Worm (Caenorhabditis elegans) whole organism, young adult: Measurements from ENCODE around the gene srw-130.

Source experiments
- B0019.2 ChIP-seq: fragments of 200-800 bp; sonication (Bioruptor generic); conservative IDR thresholded peaks from 2 replicates; pipeline ENCODE4 v1.3.6; 2022; ENCODE audit warnings: missing genetic modification reagents, missing genetic modification characterization, missing compliant biosample characterization
- B0261.1 ChIP-seq: sonication (generic microtip); optimal IDR thresholded peaks from 2 replicates; lab custom pipeline; 2016; ENCODE audit warnings: mild to moderate bottlenecking, missing genetic modification characterization, moderate library complexity, missing compliant biosample characterization
- C17E4.6 ChIP-seq: fragments of 200-800 bp; sonication (Bioruptor generic); IDR thresholded peaks from 2 replicates; pipeline ENCODE4 v1.3.6; 2022; ENCODE audit warnings: missing genetic modification reagents, missing genetic modification characterization, missing compliant biosample characterization
- D2030.7 ChIP-seq: fragments of 200-800 bp; sonication (Bioruptor generic); IDR thresholded peaks from 2 replicates; pipeline ENCODE4 v1.3.6; 2022; ENCODE audit warnings: missing genetic modification reagents, missing genetic modification characterization, missing compliant biosample characterization
- F22D6.2 ChIP-seq: sonication (generic microtip); optimal IDR thresholded peaks from 2 replicates; lab custom pipeline; 2016; ENCODE audit warnings: mild to moderate bottlenecking, missing genetic modification characterization, missing compliant biosample characterization
- F37B4.10 ChIP-seq: fragments of 200-800 bp; sonication (Bioruptor generic); IDR thresholded peaks from 2 replicates; pipeline ENCODE4 v1.3.6; 2022; ENCODE audit warnings: missing genetic modification characterization, missing compliant biosample characterization
- F39B2.1 ChIP-seq: fragments of 200-800 bp; sonication (Bioruptor generic); IDR thresholded peaks from 2 replicates; pipeline ENCODE4 v1.3.6; 2022; ENCODE audit warnings: missing genetic modification reagents, missing genetic modification characterization, missing compliant biosample characterization
- F49E8.2 ChIP-seq: sonication (generic microtip); optimal IDR thresholded peaks from 3 replicates; lab custom pipeline; 2017; ENCODE audit warnings: missing genetic modification characterization, mild to moderate bottlenecking, missing compliant biosample characterization, antibody characterized with exemption, moderate library complexity; ENCODE audit not compliant: insufficient read depth
- F57A8.1 ChIP-seq: fragments of 200-800 bp; sonication (Bioruptor generic); optimal IDR thresholded peaks from 2 replicates; lab custom pipeline; 2018; ENCODE audit warnings: mild to moderate bottlenecking, missing genetic modification characterization, moderate library complexity, missing compliant biosample characterization
- Y53G8AR.9 ChIP-seq: fragments of 200-800 bp; sonication (Bioruptor generic); conservative IDR thresholded peaks from 2 replicates; pipeline ENCODE4 v1.3.6; 2022; ENCODE audit warnings: missing genetic modification reagents, missing genetic modification characterization, missing compliant biosample characterization
- Y56A3A.18 ChIP-seq: fragments of 200-800 bp; sonication (Bioruptor generic); IDR thresholded peaks from 2 replicates; pipeline ENCODE4 v1.3.6; 2022; ENCODE audit warnings: missing genetic modification reagents, missing genetic modification characterization, missing compliant biosample characterization
- Y95B8A.8 ChIP-seq: fragments of 200-800 bp; sonication (Bioruptor generic); IDR thresholded peaks from 2 replicates; pipeline ENCODE4 v1.3.6; 2022; ENCODE audit warnings: missing genetic modification reagents, missing genetic modification characterization, missing compliant biosample characterization
- ZK185.1 ChIP-seq: sonication (generic microtip); optimal IDR thresholded peaks from 2 replicates; lab custom pipeline; 2016; ENCODE audit warnings: mild to moderate bottlenecking, missing genetic modification characterization, missing compliant biosample characterization; ENCODE audit not compliant: poor library complexity, severe bottlenecking
- aptf-2 ChIP-seq: fragments of 200-800 bp; sonication (Bioruptor generic); conservative IDR thresholded peaks from 2 replicates; pipeline ENCODE4 v1.3.6; 2022; ENCODE audit warnings: missing genetic modification reagents, missing genetic modification characterization, missing compliant biosample characterization
- aptf-3 ChIP-seq: fragments of 200-800 bp; sonication (Bioruptor generic); IDR thresholded peaks from 2 replicates; pipeline ENCODE4 v1.3.6; 2022; ENCODE audit warnings: missing genetic modification characterization, missing compliant biosample characterization
- athp-1 ChIP-seq: sonication (generic microtip); optimal IDR thresholded peaks from 2 replicates; lab custom pipeline; 2017; ENCODE audit warnings: mild to moderate bottlenecking, missing genetic modification characterization, missing compliant biosample characterization
- attf-3 ChIP-seq: fragments of 200-800 bp; sonication (Bioruptor generic); conservative IDR thresholded peaks from 2 replicates; pipeline ENCODE4 v1.3.6; 2022; ENCODE audit warnings: missing genetic modification reagents, missing genetic modification characterization, missing compliant biosample characterization
- attf-5 ChIP-seq: fragments of 200-800 bp; sonication (Bioruptor generic); optimal IDR thresholded peaks from 2 replicates; lab custom pipeline; 2018; ENCODE audit warnings: mild to moderate bottlenecking, missing genetic modification characterization, missing compliant biosample characterization
- bed-2 ChIP-seq: fragments of 200-800 bp; sonication (Bioruptor generic); IDR thresholded peaks from 2 replicates; pipeline ENCODE4 v1.3.6; 2022; ENCODE audit warnings: missing genetic modification reagents, missing genetic modification characterization, missing compliant biosample characterization
- ccch-3 ChIP-seq: fragments of 200-800 bp; sonication (Bioruptor generic); optimal IDR thresholded peaks from 2 replicates; lab custom pipeline; 2018; ENCODE audit warnings: mild to moderate bottlenecking, missing genetic modification characterization, missing compliant biosample characterization
- cebp-1 ChIP-seq, 2 experiments: fragments of 200-800 bp in 1 of 2; sonication (Bioruptor generic) in 1 of 2; sonication (generic microtip) in 1 of 2; IDR thresholded peaks in 1 of 2; optimal IDR thresholded peaks in 1 of 2; 2 replicates each; pipeline versions ENCODE4 v1.3.6 to Lab custom; 2017 to 2022; ENCODE audit warnings: missing compliant biosample characterization in 2 of 2, missing genetic modification characterization in 2 of 2, mild to moderate bottlenecking in 1 of 2, missing genetic modification reagents in 1 of 2, moderate library complexity in 1 of 2
- cebp-2 ChIP-seq: fragments of 200-800 bp; sonication (Bioruptor generic); IDR thresholded peaks from 2 replicates; pipeline ENCODE4 v1.3.6; 2022; ENCODE audit warnings: missing genetic modification characterization, missing compliant biosample characterization
- ceh-79 ChIP-seq: sonication (generic microtip); optimal IDR thresholded peaks from 2 replicates; lab custom pipeline; 2017; ENCODE audit warnings: mild to moderate bottlenecking, missing genetic modification characterization, missing compliant biosample characterization
- dox-1 ChIP-seq: fragments of 200-800 bp; sonication (Bioruptor generic); IDR thresholded peaks from 2 replicates; pipeline ENCODE4 v1.3.6; 2022; ENCODE audit warnings: missing genetic modification reagents, missing genetic modification characterization, missing compliant biosample characterization
- egrh-3 ChIP-seq: fragments of 200-800 bp; sonication (Bioruptor generic); IDR thresholded peaks from 2 replicates; pipeline ENCODE4 v1.3.6; 2022; ENCODE audit warnings: missing genetic modification reagents, missing genetic modification characterization, missing compliant biosample characterization
- ets-4 ChIP-seq: fragments of 200-800 bp; sonication (Bioruptor generic); optimal IDR thresholded peaks from 2 replicates; lab custom pipeline; 2018; ENCODE audit warnings: mild to moderate bottlenecking, missing genetic modification characterization, missing compliant biosample characterization
- hlh-26 ChIP-seq: fragments of 200-800 bp; sonication (Bioruptor generic); conservative IDR thresholded peaks from 2 replicates; pipeline ENCODE4 v1.3.6; 2022; ENCODE audit warnings: missing genetic modification reagents, missing genetic modification characterization, missing compliant biosample characterization
- hmg-1.2 ChIP-seq: fragments of 200-800 bp; sonication (Bioruptor generic); IDR thresholded peaks from 2 replicates; pipeline ENCODE4 v1.3.6; 2022; ENCODE audit warnings: missing genetic modification reagents, missing genetic modification characterization, missing compliant biosample characterization
- lin-54 ChIP-seq: fragments of 200-800 bp; sonication (Bioruptor generic); optimal IDR thresholded peaks from 2 replicates; lab custom pipeline; 2018; ENCODE audit warnings: mild to moderate bottlenecking, missing genetic modification characterization, missing compliant biosample characterization
- madf-10 ChIP-seq: sonication (generic microtip); optimal IDR thresholded peaks from 2 replicates; lab custom pipeline; 2016; ENCODE audit warnings: mild to moderate bottlenecking, missing genetic modification characterization, missing compliant biosample characterization
- mcd-1 ChIP-seq: fragments of 200-800 bp; sonication (Bioruptor generic); IDR thresholded peaks from 2 replicates; pipeline ENCODE4 v1.3.6; 2022; ENCODE audit warnings: missing genetic modification reagents, missing genetic modification characterization, missing compliant biosample characterization
- nhr-90 ChIP-seq: sonication (generic microtip); optimal IDR thresholded peaks from 2 replicates; lab custom pipeline; 2016; ENCODE audit warnings: missing genotype, mild to moderate bottlenecking, missing genetic modification characterization, missing compliant biosample characterization
- rcor-1 ChIP-seq: fragments of 200-800 bp; sonication (Bioruptor generic); IDR thresholded peaks from 2 replicates; pipeline ENCODE4 v1.3.6; 2022; ENCODE audit warnings: missing genetic modification reagents, missing genetic modification characterization, missing compliant biosample characterization
- rpc-1 ChIP-seq, 2 experiments: fragments of 150-350 bp in 1 of 2; sonication (generic microtip) in 1 of 2; optimal IDR thresholded peaks; 2 replicates each; lab custom pipeline; 2014 to 2018; ENCODE audit warnings: missing biosample characterization in 1 of 2, missing genetic modification characterization in 1 of 2, missing genetic modification reagents in 1 of 2, missing genotype in 1 of 2
- snpc-1.3 ChIP-seq: sonication (generic microtip); optimal IDR thresholded peaks from 2 replicates; lab custom pipeline; 2017; ENCODE audit warnings: missing genetic modification characterization, mild to moderate bottlenecking, missing compliant biosample characterization, antibody characterized with exemption, moderate library complexity, missing genotype, missing genetic modification reagents; ENCODE audit not compliant: insufficient read depth
- snpc-3.4 ChIP-seq: sonication (generic microtip); optimal IDR thresholded peaks from 2 replicates; lab custom pipeline; 2017; ENCODE audit warnings: missing genetic modification characterization, mild to moderate bottlenecking, missing compliant biosample characterization, antibody characterized with exemption, moderate library complexity, missing genotype, missing genetic modification reagents
- tbp1 ChIP-seq: fragments of 200-800 bp; sonication (Bioruptor generic); optimal IDR thresholded peaks from 2 replicates; lab custom pipeline; 2018; ENCODE audit warnings: mild to moderate bottlenecking, missing genetic modification characterization, missing compliant biosample characterization
- xnd-1 ChIP-seq: sonication (generic microtip); optimal IDR thresholded peaks from 2 replicates; lab custom pipeline; 2016; ENCODE audit warnings: missing genotype, missing genetic modification reagents, missing genetic modification characterization, missing compliant biosample characterization
- ztf-25 ChIP-seq: fragments of 200-800 bp; sonication (Bioruptor generic); IDR thresholded peaks from 2 replicates; pipeline ENCODE4 v1.3.6; 2022; ENCODE audit warnings: missing genetic modification reagents, missing genetic modification characterization, missing compliant biosample characterization
- ztf-28 ChIP-seq: fragments of 200-800 bp; sonication (Bioruptor generic); IDR thresholded peaks from 2 replicates; pipeline ENCODE4 v1.3.6; 2022; ENCODE audit warnings: missing genetic modification reagents, missing genetic modification characterization, missing compliant biosample characterization
- ztf-3 ChIP-seq: fragments of 200-800 bp; sonication (Bioruptor generic); optimal IDR thresholded peaks from 2 replicates; lab custom pipeline; 2018; ENCODE audit warnings: mild to moderate bottlenecking, missing genetic modification characterization, missing compliant biosample characterization

Gene srw-130

DNA sequence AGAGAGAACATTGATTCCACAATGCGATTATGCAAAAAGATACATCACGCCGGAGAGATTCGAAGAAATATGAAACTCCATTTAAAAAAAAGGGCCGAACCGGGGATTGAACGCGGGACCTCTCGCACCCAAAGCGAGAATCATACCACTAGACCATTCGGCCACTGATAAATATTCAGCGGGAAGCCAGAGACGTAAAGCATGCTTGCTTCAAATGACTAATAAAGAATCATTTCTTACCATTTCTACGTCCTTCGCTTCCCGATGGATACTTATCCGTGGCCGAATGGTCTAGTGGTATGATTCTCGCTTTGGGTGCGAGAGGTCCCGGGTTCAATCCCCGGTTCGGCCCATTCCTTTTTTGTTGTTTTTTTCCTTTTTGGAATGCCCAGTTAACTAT lies 39.5 kb upstream of the srw-130 start (continued):
- TF ChIP-seq ztf-25 (GFP tag; lab: Robert Waterston, UW), result peak; percentile 69; the same call in 1 of the 2 replicates
- TF ChIP-seq Y53G8AR.9 (GFP tag; lab: Robert Waterston, UW), result no peak
- TF ChIP-seq Y95B8A.8, result no peak
- 0 out of 2 replicates have a peak, but pooled peaks have one; percentile 20 for TF ChIP-seq Y56A3A.18 (GFP tag; lab: Robert Waterston, UW)
- TF ChIP-seq hlh-26, result no peak
- no peak for TF ChIP-seq ccch-3 (GFP tag; lab: Kevin White, UChicago)
- TF ChIP-seq cebp-2 (GFP tag; lab: Robert Waterston, UW), result 0 out of 2 replicates have a peak, but pooled peaks have one; percentile 10
- TF ChIP-seq C17E4.6 (GFP tag; lab: Robert Waterston, UW), result 0 out of 2 replicates have a peak, but pooled peaks have one; percentile 38
- TF ChIP-seq snpc-3.4, result peak; percentile 55
- peak; percentile 28 for TF ChIP-seq nhr-90 (tag; lab: Kevin White, UChicago)
- no peak for TF ChIP-seq ztf-28
- no peak for TF ChIP-seq bed-2 (GFP tag; lab: Robert Waterston, UW)
- no peak for TF ChIP-seq F22D6.2
- TF ChIP-seq tbp1 (GFP tag; lab: Kevin White, UChicago), result peak; percentile 86
- TF ChIP-seq egrh-3 (GFP tag; lab: Robert Waterston, UW), result no peak
- peak; percentile 60 for TF ChIP-seq rpc-1 (optimal IDR thresholded peaks at IDR 0.05; lab: Kevin White, UChicago)
- TF ChIP-seq rpc-1 (tag; optimal IDR thresholded peaks at IDR 0.05; lab: Kevin White, UChicago), result peak; percentile 75
- TF ChIP-seq ZK185.1, result peak; percentile 5
- TF ChIP-seq lin-54, result peak; percentile 10
- peak; percentile 62 for TF ChIP-seq D2030.7 (GFP tag; lab: Robert Waterston, UW)
- peak; percentile 65 for TF ChIP-seq B0261.1 (tag; lab: Kevin White, UChicago)
- TF ChIP-seq F37B4.10 (GFP tag; lab: Robert Waterston, UW), result no peak
- no peak for TF ChIP-seq ceh-79 (tag; lab: Kevin White, UChicago)
- no peak for TF ChIP-seq ets-4 (GFP tag; lab: Kevin White, UChicago)

DNA sequence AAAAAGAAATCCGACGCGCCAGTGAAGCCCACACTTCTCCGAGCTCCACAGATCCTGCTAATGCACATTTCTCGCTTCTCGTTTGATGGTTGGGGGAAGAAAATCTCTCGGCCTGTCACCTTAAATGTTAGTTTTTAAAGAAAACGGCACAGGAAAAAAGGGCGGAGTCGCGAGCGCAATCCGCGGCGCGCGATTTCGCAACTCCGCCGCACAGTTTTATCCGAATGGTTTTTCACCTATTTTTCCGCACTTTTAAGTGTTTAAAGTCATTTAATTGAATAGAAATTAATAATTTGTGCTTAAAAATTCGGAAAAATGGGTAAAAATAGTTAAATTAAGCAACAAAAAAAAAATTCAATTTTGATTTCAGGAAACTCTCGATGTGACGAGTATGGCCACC lies 38.9 kb upstream of the srw-130 start:
- TF ChIP-seq xnd-1 (tag; lab: Kevin White, UChicago) (no peak), ztf-3 (GFP tag; lab: Kevin White, UChicago) (no peak), F57A8.1 (GFP tag; lab: Kevin White, UChicago) (no peak), madf-10 (peak; percentile 10), lin-54 (peak; percentile 12), egrh-3 (GFP tag; lab: Robert Waterston, UW) (peak; percentile 9; the same call in 1 of the 2 replicates), hmg-1.2 (GFP tag; lab: Robert Waterston, UW) (0 out of 2 replicates have a peak, but pooled peaks have one; percentile 11), dox-1 (GFP tag; lab: Robert Waterston, UW) (no peak), aptf-3 (no peak), cebp-1 (GFP tag; IDR thresholded peaks at IDR 0.05; lab: Robert Waterston, UW) (peak; percentile 88), cebp-1 (tag; optimal IDR thresholded peaks at IDR 0.05; lab: Kevin White, UChicago) (peak; percentile 98), athp-1 (tag; lab: Kevin White, UChicago) (no peak), bed-2 (GFP tag; lab: Robert Waterston, UW) (no peak), F49E8.2 (no peak), mcd-1 (GFP tag; lab: Robert Waterston, UW) (peak; percentile 53), aptf-2 (no peak), F39B2.1 (GFP tag; lab: Robert Waterston, UW) (no peak), snpc-1.3 (tag; lab: Kevin White, UChicago) (peak; percentile 39), B0019.2 (GFP tag; lab: Robert Waterston, UW) (no peak), attf-5 (peak; percentile 17), attf-3 (GFP tag; lab: Robert Waterston, UW) (0 out of 2 replicates have a peak, but pooled peaks have one; percentile 29), rcor-1 (GFP tag; lab: Robert Waterston, UW) (0 out of 2 replicates have a peak, but pooled peaks have one; percentile 17)
